Worm (Caenorhabditis elegans) whole organism, L1 larva: Measurements from ENCODE around the gene str-140.

Source experiments
- C04F5.9 ChIP-seq: sonication (generic microtip); optimal IDR thresholded peaks from 2 replicates; lab custom pipeline; 2016; ENCODE audit warnings: missing genetic modification characterization, missing compliant biosample characterization
- C16A3.4 ChIP-seq: fragments of 150-350 bp; optimal IDR thresholded peaks from 2 replicates; lab custom pipeline; 2014; ENCODE audit warnings: missing biosample characterization, missing genetic modification characterization
- F16B12.6 ChIP-seq: fragments of 150-350 bp; optimal IDR thresholded peaks from 2 replicates; lab custom pipeline; 2014; ENCODE audit warnings: missing biosample characterization, missing genetic modification characterization
- Y116A8C.19 ChIP-seq: sonication (generic microtip); optimal IDR thresholded peaks from 2 replicates; lab custom pipeline; 2016; ENCODE audit warnings: missing compliant biosample characterization, missing genetic modification characterization, borderline replicate concordance
- aha-1 ChIP-seq: fragments of 150-350 bp; optimal IDR thresholded peaks from 2 replicates; lab custom pipeline; 2014; ENCODE audit warnings: missing biosample characterization, missing genetic modification characterization
- ama-1 ChIP-seq: fragments of 150-350 bp; optimal IDR thresholded peaks from 2 replicates; lab custom pipeline; 2014
- blmp-1 ChIP-seq: fragments of 150-350 bp; optimal IDR thresholded peaks from 2 replicates; lab custom pipeline; 2014; ENCODE audit warnings: missing biosample characterization, missing genetic modification characterization
- ceh-63 ChIP-seq: fragments of 200-800 bp; sonication (Bioruptor generic); optimal IDR thresholded peaks from 2 replicates; lab custom pipeline; 2018; ENCODE audit warnings: mild to moderate bottlenecking, missing genetic modification characterization, missing compliant biosample characterization
- ceh-82 ChIP-seq, 3 experiments: fragments of 150-350 bp in 1 of 3; sonication (generic microtip) in 2 of 3; optimal IDR thresholded peaks; 2 replicates each; lab custom pipeline; 2014 to 2017; ENCODE audit warnings: missing biosample characterization in 3 of 3, missing genetic modification characterization in 3 of 3
- ceh-88 ChIP-seq: fragments of 200-800 bp; sonication (Bioruptor generic); IDR thresholded peaks from 2 replicates; pipeline ENCODE4 v1.3.6; 2022; ENCODE audit warnings: missing genetic modification characterization, missing compliant biosample characterization
- ceh-90 ChIP-seq: sonication (generic microtip); optimal IDR thresholded peaks from 2 replicates; lab custom pipeline; 2016; ENCODE audit warnings: missing genetic modification characterization, missing compliant biosample characterization
- dpl-1 ChIP-seq, 3 experiments: fragments of 150-350 bp in 2 of 3; sonication (generic microtip) in 1 of 3; optimal IDR thresholded peaks; 2 replicates each; lab custom pipeline; 2014 to 2017; ENCODE audit warnings: missing biosample characterization in 3 of 3, missing genetic modification characterization in 3 of 3, missing genetic modification reagents in 3 of 3
- elt-3 ChIP-seq, 6 experiments: fragments of 150-350 bp in 1 of 6; sonication (generic microtip); optimal IDR thresholded peaks; 2 replicates each; lab custom pipeline; 2017 to 2018; ENCODE audit warnings: missing biosample characterization in 6 of 6, missing genetic modification characterization in 6 of 6, inconsistent platforms in 1 of 6
- fkh-10 ChIP-seq: sonication (generic microtip); optimal IDR thresholded peaks from 2 replicates; lab custom pipeline; 2017; ENCODE audit warnings: missing biosample characterization, missing genetic modification reagents, missing genetic modification characterization
- fos-1 ChIP-seq: fragments of 150-350 bp; optimal IDR thresholded peaks from 2 replicates; lab custom pipeline; 2014; ENCODE audit warnings: missing biosample characterization, missing genetic modification characterization
- grh-1 ChIP-seq: fragments of 200-800 bp; sonication (Bioruptor generic); IDR thresholded peaks from 2 replicates; pipeline ENCODE4 v1.3.6; 2022; ENCODE audit warnings: missing genetic modification reagents, missing genetic modification characterization, missing compliant biosample characterization
- jun-1 ChIP-seq: fragments of 150-350 bp; optimal IDR thresholded peaks from 2 replicates; lab custom pipeline; 2014; ENCODE audit warnings: missing biosample characterization, missing genetic modification reagents, missing genetic modification characterization
- lin-14 ChIP-seq: fragments of 200-800 bp; sonication (Bioruptor generic); optimal IDR thresholded peaks from 2 replicates; lab custom pipeline; 2018; ENCODE audit warnings: mild to moderate bottlenecking, missing genetic modification characterization, moderate library complexity, missing compliant biosample characterization
- lin-15B ChIP-seq: fragments of 150-350 bp; sonication (generic microtip); optimal IDR thresholded peaks from 3 replicates; lab custom pipeline; 2014; ENCODE audit warnings: missing biosample characterization, missing genetic modification characterization
- lin-35 ChIP-seq, 2 experiments: fragments of 150-350 bp; optimal IDR thresholded peaks; 2 replicates each; lab custom pipeline; 2014; ENCODE audit warnings: missing biosample characterization in 2 of 2, missing genetic modification characterization in 2 of 2, missing genetic modification reagents in 2 of 2
- lir-3 ChIP-seq: sonication (generic microtip); optimal IDR thresholded peaks from 2 replicates; lab custom pipeline; 2016; ENCODE audit warnings: mild to moderate bottlenecking, missing genetic modification characterization, moderate library complexity, missing compliant biosample characterization; ENCODE audit not compliant: poor library complexity
- lsy-2 ChIP-seq, 2 experiments: fragments of 150-350 bp; optimal IDR thresholded peaks; 2 replicates each; lab custom pipeline; 2014; ENCODE audit warnings: missing biosample characterization in 2 of 2, missing genetic modification characterization in 2 of 2
- mab-9 ChIP-seq: fragments of 200-800 bp; sonication (Bioruptor generic); IDR thresholded peaks from 2 replicates; pipeline ENCODE4 v1.3.6; 2022; ENCODE audit warnings: missing genetic modification reagents, missing genetic modification characterization, missing compliant biosample characterization
- nhr-19 ChIP-seq: fragments of 200-800 bp; sonication (Bioruptor generic); conservative IDR thresholded peaks from 2 replicates; pipeline ENCODE4 v1.3.6; 2022; ENCODE audit warnings: missing genetic modification characterization, missing compliant biosample characterization
- nhr-237 ChIP-seq: fragments of 150-350 bp; optimal IDR thresholded peaks from 2 replicates; lab custom pipeline; 2014; ENCODE audit warnings: missing biosample characterization, missing genetic modification characterization
- nhr-28 ChIP-seq: fragments of 150-350 bp; optimal IDR thresholded peaks from 2 replicates; lab custom pipeline; 2014; ENCODE audit warnings: missing biosample characterization, missing genetic modification characterization
- nhr-76 ChIP-seq: sonication (generic microtip); optimal IDR thresholded peaks from 2 replicates; lab custom pipeline; 2017; ENCODE audit warnings: missing biosample characterization, missing genetic modification characterization
- nhr-85 ChIP-seq: sonication (generic microtip); peaks from one replicate; lab custom pipeline; 2016; ENCODE audit warnings: missing genetic modification characterization, inconsistent platforms, missing compliant biosample characterization
- pqm-1 ChIP-seq: sonication (generic microtip); optimal IDR thresholded peaks from 3 replicates; lab custom pipeline; 2017; ENCODE audit warnings: missing biosample characterization, missing genetic modification characterization
- rnt-1 ChIP-seq: sonication (generic microtip); optimal IDR thresholded peaks from 2 replicates; lab custom pipeline; 2016; ENCODE audit warnings: mild to moderate bottlenecking, missing genetic modification characterization, moderate library complexity, missing compliant biosample characterization
- skn-1 ChIP-seq: fragments of 150-350 bp; optimal IDR thresholded peaks from 2 replicates; lab custom pipeline; 2014; ENCODE audit warnings: missing biosample characterization, missing genetic modification characterization
- snpc-4 ChIP-seq: fragments of 150-350 bp; optimal IDR thresholded peaks from 2 replicates; lab custom pipeline; 2014; ENCODE audit warnings: missing biosample characterization, missing genetic modification characterization
- snu-23 ChIP-seq: sonication (generic microtip); optimal IDR thresholded peaks from 2 replicates; lab custom pipeline; 2016; ENCODE audit warnings: missing genetic modification characterization, missing compliant biosample characterization
- sox-4 ChIP-seq: sonication (generic microtip); optimal IDR thresholded peaks from 2 replicates; lab custom pipeline; 2016; ENCODE audit warnings: missing genetic modification characterization, missing compliant biosample characterization
- sup-37 ChIP-seq: fragments of 200-800 bp; sonication (Bioruptor generic); optimal IDR thresholded peaks from 2 replicates; lab custom pipeline; 2018; ENCODE audit warnings: mild to moderate bottlenecking, missing genetic modification characterization, missing compliant biosample characterization
- tlp-1 ChIP-seq: fragments of 150-350 bp; optimal IDR thresholded peaks from 2 replicates; lab custom pipeline; 2014; ENCODE audit warnings: missing biosample characterization, missing genetic modification characterization
- unc-30 ChIP-seq: sonication (generic microtip); optimal IDR thresholded peaks from 2 replicates; lab custom pipeline; 2017; ENCODE audit warnings: missing biosample characterization, missing genetic modification characterization
- unc-98 ChIP-seq: fragments of 200-800 bp; sonication (Bioruptor generic); IDR thresholded peaks from 2 replicates; pipeline ENCODE4 v1.3.6; 2022; ENCODE audit warnings: missing genetic modification characterization, missing compliant biosample characterization
- vab-15 ChIP-seq: sonication (generic microtip); optimal IDR thresholded peaks from 2 replicates; lab custom pipeline; 2017; ENCODE audit warnings: missing genotype, mild to moderate bottlenecking, missing genetic modification characterization, missing compliant biosample characterization
- zip-4 ChIP-seq: fragments of 200-800 bp; sonication (Bioruptor generic); optimal IDR thresholded peaks from 2 replicates; lab custom pipeline; 2018; ENCODE audit warnings: mild to moderate bottlenecking, missing genetic modification characterization, moderate library complexity, missing compliant biosample characterization
- ztf-4 ChIP-seq: fragments of 150-350 bp; optimal IDR thresholded peaks from 2 replicates; lab custom pipeline; 2014; ENCODE audit warnings: missing biosample characterization, missing genetic modification characterization

str-140 gene

ce11 chrV:8102960-8103359 lies 35.3 kb upstream of the str-140 start, which contains the start of gene str-90:
Gene str-90 (plus strand): TSS chrV:8103260.
- TF ChIP-seq tlp-1 (tag; lab: Kevin White, UChicago) (no peak), jun-1 (tag; lab: Kevin White, UChicago) (no peak), lin-15B (tag; lab: Kevin White, UChicago) (no peak), C04F5.9 (tag; lab: Kevin White, UChicago) (no peak), nhr-85 (tag; lab: Kevin White, UChicago) (no peak), nhr-19 (GFP tag; lab: Robert Waterston, UW) (no peak), ceh-63 (GFP tag; lab: Kevin White, UChicago) (no peak), snu-23 (no peak), ztf-4 (no peak), zip-4 (GFP tag; lab: Kevin White, UChicago) (no peak), lir-3 (tag; lab: Kevin White, UChicago) (no peak), aha-1 (tag; lab: Kevin White, UChicago) (no peak), ama-1 (lab: Kevin White, UChicago) (no peak), lin-35 (GFP tag; optimal IDR thresholded peaks at IDR 0.05; lab: Kevin White, UChicago) (no peak), nhr-237 (no peak), snpc-4 (tag; lab: Kevin White, UChicago) (no peak)

- TF ChIP-seq lin-14 (no peak), elt-3 (tag; optimal IDR thresholded peaks at IDR 0.05; lab: Kevin White, UChicago) (no peak), fkh-10 (GFP tag; lab: Kevin White, UChicago) (no peak), nhr-85 (tag; lab: Kevin White, UChicago) (no peak), F16B12.6 (tag; lab: Kevin White, UChicago) (no peak), sox-4 (tag; lab: Kevin White, UChicago) (no peak), unc-98 (no peak), lsy-2 (tag; optimal IDR thresholded peaks at IDR 0.05; lab: Kevin White, UChicago) (no peak), sup-37 (no peak), Y116A8C.19 (no peak), ceh-82 (tag; optimal IDR thresholded peaks at IDR 0.05; lab: Kevin White, UChicago) (no peak)
Observed at ce11 chrV:8099306-8099705, 31.6 kb upstream of the str-140 start, which contains the start of gene sdz-23. Gene sdz-23 (plus strand): TSS chrV:8099606.

ce11 chrV:8098239-8098638 lies 30.5 kb upstream of the str-140 start, which contains the start of gene str-145:
Gene str-145 (minus strand): TSS chrV:8098339.
- TF ChIP-seq C16A3.4 (tag; lab: Kevin White, UChicago) (no peak), ceh-90 (tag; lab: Kevin White, UChicago) (no peak), vab-15 (tag; lab: Kevin White, UChicago) (no peak), ceh-82 (tag; optimal IDR thresholded peaks at IDR 0.05; lab: Kevin White, UChicago) (no peak), mab-9 (GFP tag; lab: Robert Waterston, UW) (no peak), nhr-28 (no peak), dpl-1 (GFP tag; optimal IDR thresholded peaks at IDR 0.05; lab: Kevin White, UChicago) (no peak), grh-1 (no peak), lin-35 (GFP tag; optimal IDR thresholded peaks at IDR 0.05; lab: Kevin White, UChicago) (no peak), unc-30 (tag; lab: Kevin White, UChicago) (no peak), blmp-1 (no peak), pqm-1 (tag; lab: Kevin White, UChicago) (no peak), rnt-1 (tag; lab: Kevin White, UChicago) (no peak), skn-1 (tag; lab: Kevin White, UChicago) (no peak), Y116A8C.19 (no peak), fos-1 (tag; lab: Kevin White, UChicago) (no peak), nhr-76 (no peak), snpc-4 (tag; lab: Kevin White, UChicago) (no peak), snu-23 (no peak), ceh-88 (GFP tag; lab: Robert Waterston, UW) (no peak)
- TF ChIP-seq, all 84 proteins: peak for 0
